Fruit fly (Drosophila melanogaster): ENCODE results near the gene CG4972.

Gene CG4972

dm6 chr2L:10342471-10342870, 27.9 kb downstream of the CG4972 start, which contains the start of gene Sps2:
Sps2 (plus strand) TSS chr2L:10342594.
- no peak for TF ChIP-seq Met (GFP tag; optimal IDR thresholded peaks at IDR 0.05)
- TF ChIP-seq CG1621 (tag; optimal IDR thresholded peaks at IDR 0.05): no peak
- TF ChIP-seq salr (GFP tag; optimal IDR thresholded peaks at IDR 0.05): no peak
- TF ChIP-seq CG34406 (GFP tag; optimal IDR thresholded peaks at IDR 0.05): no peak
- TF ChIP-seq vri (GFP tag; optimal IDR thresholded peaks at IDR 0.05): no peak

- no peak for TF ChIP-seq CG8119 (GFP tag; IDR thresholded peaks at IDR 0.05)
- no peak for TF ChIP-seq Eip93F (GFP tag; optimal IDR thresholded peaks at IDR 0.05)
These were observed 29.5 kb downstream of the CG4972 start, which contains the start of gene Frmd5 for dm6 chr2L:10344029-10344606. Frmd5 (plus strand) TSS chr2L:10344442.

- TF ChIP-seq salr (GFP tag; optimal IDR thresholded peaks at IDR 0.05) (no peak), Hr4 (GFP tag; optimal IDR thresholded peaks at IDR 0.05) (no peak), CG6854 (GFP tag; optimal IDR thresholded peaks at IDR 0.05) (no peak), Sox102F (GFP tag; optimal IDR thresholded peaks at IDR 0.05) (no peak), Eip78C (GFP tag) (no peak), fd85E (GFP tag; optimal IDR thresholded peaks at IDR 0.05) (no peak), cyc (GFP tag; optimal IDR thresholded peaks at IDR 0.05) (no peak), CG7368 (GFP tag; optimal IDR thresholded peaks at IDR 0.05) (no peak), fkh (GFP tag; optimal IDR thresholded peaks at IDR 0.05) (no peak), CG32006 (GFP tag; optimal IDR thresholded peaks at IDR 0.05) (no peak), fd59A (GFP tag; optimal IDR thresholded peaks at IDR 0.05) (no peak), Ets21C (GFP tag; optimal IDR thresholded peaks at IDR 0.05) (no peak), OdsH (GFP tag; optimal IDR thresholded peaks at IDR 0.05) (no peak), CG15336 (GFP tag; IDR thresholded peaks at IDR 0.05) (no peak), CG3919 (GFP tag; optimal IDR thresholded peaks at IDR 0.05) (no peak), CG9139 (GFP tag; optimal IDR thresholded peaks at IDR 0.05) (no peak), Hr39 (GFP tag; optimal IDR thresholded peaks at IDR 0.05) (no peak), CG10631 (GFP tag; optimal IDR thresholded peaks at IDR 0.05) (no peak), Sox15 (GFP tag; optimal IDR thresholded peaks at IDR 0.05) (no peak)
These were observed 36.5 kb downstream of the CG4972 start for dm6 chr2L:10351130-10351529.

dm6 chr2L:10353871-10354270, 39.3 kb downstream of the CG4972 start, which contains the start of gene CG34367:
CG34367 (minus strand) TSS chr2L:10353905.
- TF ChIP-seq dac (GFP tag; optimal IDR thresholded peaks at IDR 0.05): no peak
- no peak for TF ChIP-seq CG6854 (GFP tag; optimal IDR thresholded peaks at IDR 0.05)
- no peak for TF ChIP-seq CG7368 (GFP tag; optimal IDR thresholded peaks at IDR 0.05)
- no peak for TF ChIP-seq Eip75B (GFP tag; optimal IDR thresholded peaks at IDR 0.05)
- TF ChIP-seq CG8632 (GFP tag; optimal IDR thresholded peaks at IDR 0.05): no peak
- no peak for TF ChIP-seq eg (GFP tag; IDR thresholded peaks at IDR 0.05)

dm6 chr2L:10356508-10356907, 41.9 kb downstream of the CG4972 start, which contains the start of the genes CtsL4 and ClpP:
CtsL4 (minus strand) TSS chr2L:10356597.
ClpP (plus strand) TSS chr2L:10356795.
- TF ChIP-seq OdsH (GFP tag; optimal IDR thresholded peaks at IDR 0.05) (peak; percentile 59), Sox102F (GFP tag; optimal IDR thresholded peaks at IDR 0.05) (no peak), CG7368 (GFP tag; optimal IDR thresholded peaks at IDR 0.05) (no peak), CG8632 (GFP tag; optimal IDR thresholded peaks at IDR 0.05) (peak; percentile 37), CG1621 (tag; optimal IDR thresholded peaks at IDR 0.05) (peak; percentile 61), svp (GFP tag) (no peak), Hr38 (GFP tag; optimal IDR thresholded peaks at IDR 0.05) (no peak), achi (GFP tag; optimal IDR thresholded peaks at IDR 0.05) (no peak), net (GFP tag; optimal IDR thresholded peaks at IDR 0.05) (no peak), spab (GFP tag; optimal IDR thresholded peaks at IDR 0.05) (no peak), topi (GFP tag; optimal IDR thresholded peaks at IDR 0.05) (no peak), Ets96B (tag; optimal IDR thresholded peaks at IDR 0.05) (peak; percentile 32), CG11294 (GFP tag; IDR thresholded peaks at IDR 0.05) (no peak), CG3919 (GFP tag; optimal IDR thresholded peaks at IDR 0.05) (no peak), CG10669 (GFP tag; optimal IDR thresholded peaks at IDR 0.05) (no peak), lz (GFP tag; optimal IDR thresholded peaks at IDR 0.05) (peak; percentile 45), CG6163 (GFP tag; IDR thresholded peaks at IDR 0.05) (no peak), acj6 (GFP tag; optimal IDR thresholded peaks at IDR 0.05) (peak; percentile 36), CG34406 (GFP tag; optimal IDR thresholded peaks at IDR 0.05) (peak; percentile 40), fd85E (GFP tag; optimal IDR thresholded peaks at IDR 0.05) (no peak), CG11762 (GFP tag; optimal IDR thresholded peaks at IDR 0.05; ENCODE audit: insufficient read depth) (no peak), fkh (GFP tag; optimal IDR thresholded peaks at IDR 0.05) (no peak), Sox14 (GFP tag; optimal IDR thresholded peaks at IDR 0.05) (peak; percentile 88), Eip93F (GFP tag; optimal IDR thresholded peaks at IDR 0.05) (no peak), dac (GFP tag; optimal IDR thresholded peaks at IDR 0.05) (peak; percentile 10), CG4318 (GFP tag; optimal IDR thresholded peaks at IDR 0.05) (no peak), eg (GFP tag; IDR thresholded peaks at IDR 0.05) (no peak)
